Worm (Caenorhabditis elegans): ENCODE measurements around the gene B0222.1.

The B0222.1 gene

DNA sequence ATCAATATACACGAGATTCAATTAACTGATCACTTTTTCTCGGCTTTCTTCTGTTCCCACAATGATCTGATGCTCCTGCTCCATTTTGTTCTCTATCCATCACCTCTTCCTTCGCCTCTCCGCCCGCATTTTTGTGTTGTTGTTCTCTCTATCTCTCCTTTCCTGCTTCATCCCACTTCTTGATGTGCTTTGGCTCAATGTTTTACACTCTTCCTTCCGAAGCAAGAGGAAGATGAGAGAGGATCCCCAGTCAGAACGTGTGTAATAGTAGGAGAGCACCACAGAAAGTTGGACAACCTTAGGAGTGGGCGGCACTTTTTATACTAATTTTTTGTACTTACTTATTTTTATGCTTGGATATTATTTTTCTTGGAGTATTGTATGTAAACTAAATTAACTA lies 22.1 kb upstream of the B0222.1 start:
- TF ChIP-seq fkh-10 (GFP tag; optimal IDR thresholded peaks at IDR 0.05): no peak
- no peak for TF ChIP-seq nhr-12 (tag; optimal IDR thresholded peaks at IDR 0.05)
- no peak for TF ChIP-seq mdl-1 (tag; optimal IDR thresholded peaks at IDR 0.05)
- TF ChIP-seq elt-2 (tag; optimal IDR thresholded peaks at IDR 0.05): no peak
- no peak for TF ChIP-seq fkh-2 (tag; optimal IDR thresholded peaks at IDR 0.05)
- no peak for TF ChIP-seq lin-39 (tag; optimal IDR thresholded peaks at IDR 0.05)
- TF ChIP-seq unc-39 (tag; optimal IDR thresholded peaks at IDR 0.05): no peak
- TF ChIP-seq mml-1 (tag; optimal IDR thresholded peaks at IDR 0.05): no peak
- no peak for TF ChIP-seq nhr-11 (tag; optimal IDR thresholded peaks at IDR 0.05)
- TF ChIP-seq nhr-67 (tag; optimal IDR thresholded peaks at IDR 0.05): no peak
- no peak for TF ChIP-seq unc-62 (GFP tag; optimal IDR thresholded peaks at IDR 0.05)

DNA sequence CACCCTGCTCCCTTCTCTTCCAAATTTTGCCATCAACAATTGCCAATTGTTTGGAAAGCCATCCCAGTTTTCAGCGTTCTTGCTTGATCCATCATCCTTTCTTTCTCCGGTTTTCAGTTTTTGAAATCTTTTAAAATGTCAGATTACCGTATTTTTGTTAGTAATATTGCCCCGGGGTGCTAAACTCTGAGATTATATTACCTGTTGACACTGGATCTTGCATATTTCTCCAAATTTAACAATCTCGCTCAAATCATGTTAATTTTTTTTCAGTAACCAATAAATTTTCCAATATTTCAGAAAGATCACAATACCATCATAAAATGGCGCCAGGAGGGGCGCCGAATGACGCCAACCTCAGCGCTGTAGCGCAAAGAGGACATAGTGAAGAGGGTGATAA lies 21.6 kb upstream of the B0222.1 start, which contains the start of gene F21C10.7:
TSS of gene F21C10.7 (plus strand) at position 301 of the 400 bp plus-strand sequence.
- TF ChIP-seq nhr-76 (tag; optimal IDR thresholded peaks at IDR 0.05) (no peak), nhr-67 (tag; optimal IDR thresholded peaks at IDR 0.05) (no peak), nhr-28 (tag; optimal IDR thresholded peaks at IDR 0.05) (no peak), nhr-25 (tag; optimal IDR thresholded peaks at IDR 0.05) (no peak), pha-4 (tag; optimal IDR thresholded peaks at IDR 0.05) (no peak), hmg-11 (tag; optimal IDR thresholded peaks at IDR 0.05) (no peak)

- TF ChIP-seq ztf-4 (tag; optimal IDR thresholded peaks at IDR 0.05) (no peak), nfya-1 (tag; optimal IDR thresholded peaks at IDR 0.05; ENCODE audit: insufficient read depth) (no peak), egl-5 (tag; optimal IDR thresholded peaks at IDR 0.05) (no peak), daf-12 (tag; optimal IDR thresholded peaks at IDR 0.05) (no peak), ztf-11 (tag; optimal IDR thresholded peaks at IDR 0.05) (no peak), egl-27 (tag; optimal IDR thresholded peaks at IDR 0.05) (no peak), unc-62 (GFP tag; optimal IDR thresholded peaks at IDR 0.05) (no peak), lsy-12 (tag; optimal IDR thresholded peaks at IDR 0.05) (no peak), pha-4 (tag; optimal IDR thresholded peaks at IDR 0.05) (no peak)
Observed at ce11 chrV:9122004-9122403, 12.1 kb upstream of the B0222.1 start, which contains the start of gene F21C10.13. F21C10.13 (plus strand) TSS chrV:9122304.

ce11 chrV:9123186-9123585 lies 10.9 kb upstream of the B0222.1 start, which contains the start of gene F21C10.11:
F21C10.11 (plus strand) TSS chrV:9123486.
- TF ChIP-seq mdl-1 (tag; optimal IDR thresholded peaks at IDR 0.05): no peak
- peak; percentile 26 for TF ChIP-seq pqm-1 (tag; optimal IDR thresholded peaks at IDR 0.05)

DNA sequence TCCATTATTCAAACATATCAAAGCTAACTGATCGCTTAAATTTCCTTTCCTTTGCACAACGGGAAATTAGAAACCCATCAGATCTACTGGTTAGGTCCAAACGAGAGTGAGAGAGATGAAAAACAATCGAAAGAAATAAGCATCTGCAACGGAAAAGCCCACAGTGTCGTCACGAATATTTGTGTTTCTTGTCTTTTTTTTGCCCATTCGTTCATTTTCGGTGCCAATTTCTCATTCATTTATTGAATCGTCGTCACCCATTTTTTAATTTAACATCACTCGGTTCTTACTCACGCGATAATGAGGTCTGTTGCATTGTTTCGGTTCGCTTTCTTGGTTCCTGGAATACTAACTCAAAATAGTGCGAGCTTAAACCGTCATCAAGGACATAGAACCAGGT lies 9.9 kb upstream of the B0222.1 start, which contains the start of gene F21C10.6:
TSS of gene F21C10.6 (plus strand) at position 301 of the 400 bp plus-strand sequence.
- no peak for TF ChIP-seq egl-27 (tag; optimal IDR thresholded peaks at IDR 0.05)
- TF ChIP-seq fkh-2 (tag; optimal IDR thresholded peaks at IDR 0.05): no peak
- TF ChIP-seq skn-1 (tag; optimal IDR thresholded peaks at IDR 0.05): no peak
- TF ChIP-seq lin-39 (tag; optimal IDR thresholded peaks at IDR 0.05): no peak
- no peak for TF ChIP-seq nhr-28 (tag; optimal IDR thresholded peaks at IDR 0.05)
- no peak for TF ChIP-seq nhr-25 (tag; optimal IDR thresholded peaks at IDR 0.05)
- no peak for TF ChIP-seq nhr-76 (tag; optimal IDR thresholded peaks at IDR 0.05)
- TF ChIP-seq sea-2 (GFP tag; optimal IDR thresholded peaks at IDR 0.05): no peak
- no peak for TF ChIP-seq ceh-82 (tag; optimal IDR thresholded peaks at IDR 0.05)
- no peak for TF ChIP-seq daf-12 (tag; optimal IDR thresholded peaks at IDR 0.05)
- no peak for TF ChIP-seq ztf-4 (tag; optimal IDR thresholded peaks at IDR 0.05)
- TF ChIP-seq elt-2 (tag; optimal IDR thresholded peaks at IDR 0.05): no peak
- TF ChIP-seq nhr-77 (tag; optimal IDR thresholded peaks at IDR 0.05): no peak
- TF ChIP-seq zag-1 (tag; optimal IDR thresholded peaks at IDR 0.05): no peak
- no peak for TF ChIP-seq fkh-10 (GFP tag; optimal IDR thresholded peaks at IDR 0.05)
- TF ChIP-seq tbx-2 (tag; optimal IDR thresholded peaks at IDR 0.05): no peak
- no peak for TF ChIP-seq nhr-67 (tag; optimal IDR thresholded peaks at IDR 0.05)

ce11 chrV:9125345-9125744 lies 8.7 kb upstream of the B0222.1 start, which contains the start of gene F21C10.5:
F21C10.5 (plus strand) TSS chrV:9125645.
- TF ChIP-seq nhr-76 (tag; optimal IDR thresholded peaks at IDR 0.05) (no peak), skn-1 (tag; optimal IDR thresholded peaks at IDR 0.05) (no peak), snpc-4 (tag; optimal IDR thresholded peaks at IDR 0.05) (no peak), pha-4 (tag; optimal IDR thresholded peaks at IDR 0.05) (no peak), zag-1 (tag; optimal IDR thresholded peaks at IDR 0.05) (no peak), nhr-28 (tag; optimal IDR thresholded peaks at IDR 0.05) (no peak)

Measured in whole organism, L3 larva.